Worm (Caenorhabditis elegans): ENCODE data around the gene Y111B2A.12.
A peak's percentile ranks its signal among the peaks of the same experiment; 100 is the strongest.

DNA sequence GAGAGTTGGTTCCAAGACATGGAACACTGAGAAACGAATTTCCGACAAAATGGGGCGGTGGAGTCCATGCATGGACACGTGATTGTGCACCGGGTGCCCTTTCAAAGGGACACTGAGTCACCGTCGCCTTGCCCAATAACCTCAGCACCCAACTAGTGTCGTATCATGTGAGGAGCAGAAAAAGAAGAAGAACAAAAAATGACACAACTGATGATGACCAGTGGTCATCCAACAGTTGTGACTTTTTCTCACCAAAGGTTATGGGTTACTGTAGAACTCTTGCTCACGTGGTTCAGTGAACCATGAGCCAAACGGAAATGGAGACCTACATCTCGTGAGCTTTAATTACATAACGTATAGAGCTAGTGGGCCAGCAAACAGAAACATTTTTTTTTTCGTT, 43.3 kb upstream of the Y111B2A.12 start:
- no peak for TF ChIP-seq R02D3.7 (tag; optimal IDR thresholded peaks at IDR 0.05)
- TF ChIP-seq unc-39 (tag; optimal IDR thresholded peaks at IDR 0.05): no peak
- TF ChIP-seq zag-1 (tag; optimal IDR thresholded peaks at IDR 0.05): no peak
- TF ChIP-seq elt-1 (tag; optimal IDR thresholded peaks at IDR 0.05): no peak
- TF ChIP-seq blmp-1 (tag; optimal IDR thresholded peaks at IDR 0.05; ENCODE audit: insufficient read depth): no peak
- no peak for TF ChIP-seq nhr-6 (tag; optimal IDR thresholded peaks at IDR 0.05)
- no peak for TF ChIP-seq elt-3 (tag; optimal IDR thresholded peaks at IDR 0.05)
- peak in 1 of 2 experiments; percentile 24 for TF ChIP-seq lsy-2 (tag; optimal IDR thresholded peaks at IDR 0.05)
- no peak for TF ChIP-seq mdl-1 (tag; optimal IDR thresholded peaks at IDR 0.05)
- no peak for TF ChIP-seq egl-27 (tag; optimal IDR thresholded peaks at IDR 0.05)
- TF ChIP-seq C34F6.9 (tag; optimal IDR thresholded peaks at IDR 0.05): no peak
- TF ChIP-seq fos-1 (tag; optimal IDR thresholded peaks at IDR 0.05): no peak
- no peak for TF ChIP-seq skn-1 (tag; optimal IDR thresholded peaks at IDR 0.05)
- TF ChIP-seq nhr-23 (tag; optimal IDR thresholded peaks at IDR 0.05): no peak

All from whole organism, L2 larva.